Fruit fly (Drosophila melanogaster) whole organism, embryonic: ENCODE data around the gene CG14659.
A peak's percentile ranks its signal among the peaks of the same experiment; 100 is the strongest.

Experiments
- Aef1 ChIP-seq: fragments of 200-800 bp; sonication (Bioruptor generic); IDR thresholded peaks from 3 replicates; pipeline ENCODE4 v1.3.6; 2022; ENCODE audit warnings: missing biosample characterization, missing genetic modification characterization
- CG10147 ChIP-seq: fragments of 200-800 bp; sonication (Bioruptor generic); optimal IDR thresholded peaks from 2 replicates; lab custom pipeline; 2019; ENCODE audit warnings: missing biosample characterization, mild to moderate bottlenecking, missing genetic modification characterization, moderate library complexity
- CG10979 ChIP-seq: fragments of 200-800 bp; sonication (Bioruptor generic); optimal IDR thresholded peaks from 2 replicates; lab custom pipeline; 2018; ENCODE audit warnings: missing biosample characterization, mild to moderate bottlenecking, missing genetic modification characterization, moderate library complexity
- CG11085 ChIP-seq: fragments of 200-800 bp; sonication (Bioruptor generic); IDR thresholded peaks from 2 replicates; pipeline ENCODE4 v1.3.6; 2022; ENCODE audit warnings: missing biosample characterization, missing genetic modification characterization
- CG11504 ChIP-seq: fragments of 200-800 bp; sonication (Bioruptor generic); optimal IDR thresholded peaks from 3 replicates; lab custom pipeline; 2019; ENCODE audit warnings: missing biosample characterization, mild to moderate bottlenecking, missing genetic modification characterization, moderate library complexity
- CG12659 ChIP-seq: fragments of 200-800 bp; sonication (Bioruptor generic); optimal IDR thresholded peaks from 3 replicates; lab custom pipeline; 2017; ENCODE audit warnings: mild to moderate bottlenecking, missing biosample characterization, missing genetic modification reagents, missing genetic modification characterization
- CG13296 ChIP-seq: fragments of 200-800 bp; sonication (Bioruptor generic); optimal IDR thresholded peaks from 3 replicates; lab custom pipeline; 2018; ENCODE audit warnings: missing biosample characterization, mild to moderate bottlenecking, missing genetic modification characterization
- CG14050 ChIP-seq: fragments of 200-800 bp; sonication (Bioruptor generic); IDR thresholded peaks from 3 replicates; pipeline ENCODE4 v1.3.6; 2022; ENCODE audit warnings: missing biosample characterization, missing genetic modification characterization
- CG14667 ChIP-seq: fragments of 200-800 bp; sonication (Bioruptor generic); IDR thresholded peaks from 2 replicates; pipeline ENCODE4 v1.3.6; 2022; ENCODE audit warnings: missing biosample characterization, missing genetic modification characterization
- CG18262 ChIP-seq: fragments of 200-800 bp; optimal IDR thresholded peaks from 3 replicates; lab custom pipeline; 2019; ENCODE audit warnings: missing biosample characterization, mild to moderate bottlenecking, missing genetic modification characterization, moderate library complexity
- CG2120 ChIP-seq: fragments of 200-800 bp; sonication (Bioruptor generic); optimal IDR thresholded peaks from 3 replicates; lab custom pipeline; 2016; ENCODE audit warnings: missing biosample characterization, missing genetic modification characterization
- CG30020 ChIP-seq: fragments of 200-800 bp; optimal IDR thresholded peaks from 2 replicates; lab custom pipeline; 2019; ENCODE audit warnings: missing biosample characterization, mild to moderate bottlenecking, missing genetic modification characterization, moderate library complexity
- CG32532 ChIP-seq: fragments of 200-800 bp; sonication (Bioruptor generic); IDR thresholded peaks from 2 replicates; pipeline ENCODE4 v1.3.6; 2022; ENCODE audit warnings: missing biosample characterization, missing genetic modification characterization
- CG34224 ChIP-seq: fragments of 200-800 bp; sonication (Bioruptor generic); IDR thresholded peaks from 3 replicates; pipeline ENCODE4 v1.3.6; 2022; ENCODE audit warnings: missing biosample characterization, missing genetic modification characterization; ENCODE audit not compliant: partially characterized antibody
- CG34376 ChIP-seq: fragments of 200-800 bp; sonication (Bioruptor generic); optimal IDR thresholded peaks from 2 replicates; lab custom pipeline; 2018; ENCODE audit warnings: missing biosample characterization, mild to moderate bottlenecking, missing genetic modification characterization
- CG3847 ChIP-seq: fragments of 200-800 bp; sonication (Bioruptor generic); IDR thresholded peaks from 2 replicates; pipeline ENCODE4 v1.3.6; 2022; ENCODE audit warnings: missing biosample characterization, missing genetic modification characterization
- CG4617 ChIP-seq: fragments of 200-800 bp; sonication (Bioruptor generic); optimal IDR thresholded peaks from 3 replicates; lab custom pipeline; 2016; ENCODE audit warnings: missing biosample characterization, missing genetic modification characterization, borderline replicate concordance
- CG9609 ChIP-seq: fragments of 200-800 bp; sonication (Bioruptor generic); optimal IDR thresholded peaks from 3 replicates; lab custom pipeline; 2016; ENCODE audit warnings: missing biosample characterization, missing genetic modification characterization
- CG9797 ChIP-seq: fragments of 200-800 bp; sonication (Bioruptor generic); optimal IDR thresholded peaks from 3 replicates; lab custom pipeline; 2018; ENCODE audit warnings: missing biosample characterization, mild to moderate bottlenecking, missing genetic modification characterization
- CG9817 ChIP-seq: fragments of 200-800 bp; sonication (Bioruptor generic); optimal IDR thresholded peaks from 2 replicates; lab custom pipeline; 2018; ENCODE audit warnings: missing biosample characterization, mild to moderate bottlenecking, missing genetic modification characterization, moderate library complexity
- CkIIα-i1 ChIP-seq: fragments of 200-800 bp; sonication (Bioruptor generic); IDR thresholded peaks from 2 replicates; pipeline ENCODE4 v1.3.6; 2022; ENCODE audit warnings: missing biosample characterization, missing genetic modification characterization
- Dll ChIP-seq: fragments of 200-800 bp; sonication (Bioruptor generic); IDR thresholded peaks from 4 replicates; pipeline ENCODE4 v1.3.6; 2022; ENCODE audit warnings: missing biosample characterization, missing genetic modification characterization; ENCODE audit not compliant: partially characterized antibody
- Elba2 ChIP-seq: fragments of 200-800 bp; sonication (Bioruptor generic); optimal IDR thresholded peaks from 3 replicates; lab custom pipeline; 2016; ENCODE audit warnings: missing biosample characterization, missing genetic modification characterization
- HHEX ChIP-seq: fragments of 200-800 bp; sonication (Bioruptor generic); optimal IDR thresholded peaks from 3 replicates; lab custom pipeline; 2017; ENCODE audit warnings: missing biosample characterization, mild to moderate bottlenecking, missing genetic modification characterization, missing genetic modification reagents
- Kr ChIP-seq: fragments of 200-800 bp; sonication (Bioruptor generic); optimal IDR thresholded peaks from 2 replicates; lab custom pipeline; 2017; ENCODE audit warnings: missing biosample characterization, mild to moderate bottlenecking, missing genetic modification characterization
- Med ChIP-seq: fragments of 200-800 bp; sonication (Bioruptor generic); peaks from one replicate; lab custom pipeline; 2016; ENCODE audit warnings: missing biosample characterization, missing genetic modification characterization, mild to moderate bottlenecking, inconsistent platforms, moderate library complexity
- NFAT ChIP-seq: fragments of 200-800 bp; sonication (Bioruptor generic); IDR thresholded peaks from 2 replicates; pipeline ENCODE4 v1.3.6; 2022; ENCODE audit warnings: missing biosample characterization, missing genetic modification characterization
- Opbp ChIP-seq: fragments of 200-800 bp; sonication (Bioruptor generic); IDR thresholded peaks from 3 replicates; pipeline ENCODE4 v1.3.6; 2022; ENCODE audit warnings: missing biosample characterization, missing genetic modification characterization; ENCODE audit not compliant: partially characterized antibody
- Ssrp ChIP-seq: fragments of 200-800 bp; sonication (Bioruptor generic); optimal IDR thresholded peaks from 2 replicates; lab custom pipeline; 2018; ENCODE audit warnings: missing biosample characterization, mild to moderate bottlenecking, missing genetic modification characterization, moderate library complexity
- Usf ChIP-seq: fragments of 200-800 bp; sonication (Bioruptor generic); optimal IDR thresholded peaks from 2 replicates; lab custom pipeline; 2017; ENCODE audit warnings: missing genotype, missing biosample characterization, missing genetic modification characterization
- bowl ChIP-seq: fragments of 200-800 bp; sonication (Bioruptor generic); IDR thresholded peaks from 2 replicates; pipeline ENCODE4 v1.3.6; 2022; ENCODE audit warnings: missing biosample characterization, missing genetic modification characterization
- cad ChIP-seq: fragments of >200 bp; optimal IDR thresholded peaks from 2 replicates; lab custom pipeline; 2017; ENCODE audit warnings: missing biosample characterization, missing genetic modification characterization
- cas ChIP-seq: fragments of 200-800 bp; sonication (Bioruptor generic); IDR thresholded peaks from 2 replicates; pipeline ENCODE4 v1.3.6; 2022; ENCODE audit warnings: missing biosample characterization, missing genetic modification characterization
- da ChIP-seq: fragments of 200-800 bp; sonication (Bioruptor generic); optimal IDR thresholded peaks from 2 replicates; lab custom pipeline; 2016; ENCODE audit warnings: missing biosample characterization, missing genetic modification characterization
- dmrt99B ChIP-seq: fragments of 200-800 bp; sonication (Bioruptor generic); optimal IDR thresholded peaks from 2 replicates; lab custom pipeline; 2018; ENCODE audit warnings: missing biosample characterization, mild to moderate bottlenecking, missing genetic modification characterization, moderate library complexity
- dysf ChIP-seq: fragments of 200-800 bp; sonication (Bioruptor generic); IDR thresholded peaks from 3 replicates; pipeline ENCODE4 v1.3.6; 2022; ENCODE audit warnings: missing biosample characterization, missing genetic modification characterization
- ems ChIP-seq: fragments of 200-800 bp; sonication (Bioruptor generic); optimal IDR thresholded peaks from 3 replicates; lab custom pipeline; 2016; ENCODE audit warnings: missing biosample characterization, missing genetic modification characterization
- hkb ChIP-seq, 2 experiments: fragments of 200-800 bp in 1 of 2; fragments of >200 bp in 1 of 2; sonication (Bioruptor generic) in 1 of 2; IDR thresholded peaks in 1 of 2; optimal IDR thresholded peaks in 1 of 2; 2 replicates each; pipeline versions ENCODE4 v1.3.6 to Lab custom; 2017 to 2022; ENCODE audit warnings: missing biosample characterization in 1 of 2, missing genetic modification characterization in 1 of 2
- hth ChIP-seq: fragments of >200 bp; optimal IDR thresholded peaks from 2 replicates; lab custom pipeline; 2017; ENCODE audit warnings: inconsistent platforms
- klu ChIP-seq: fragments of 200-800 bp; sonication (Bioruptor generic); IDR thresholded peaks from 2 replicates; pipeline ENCODE4 v1.3.6; 2022; ENCODE audit warnings: missing biosample characterization, missing genetic modification characterization
- knrl ChIP-seq: fragments of 200-800 bp; sonication (Bioruptor generic); IDR thresholded peaks from 3 replicates; pipeline ENCODE4 v1.3.6; 2022; ENCODE audit warnings: missing biosample characterization, missing genetic modification characterization; ENCODE audit not compliant: partially characterized antibody
- nerfin-2 ChIP-seq: fragments of 200-800 bp; sonication (Bioruptor generic); IDR thresholded peaks from 2 replicates; pipeline ENCODE4 v1.3.6; 2022; ENCODE audit warnings: missing biosample characterization, missing genetic modification characterization; ENCODE audit not compliant: partially characterized antibody
- pfk ChIP-seq: fragments of 200-800 bp; sonication (Bioruptor generic); optimal IDR thresholded peaks from 2 replicates; lab custom pipeline; 2018; ENCODE audit warnings: missing biosample characterization, mild to moderate bottlenecking, missing genetic modification characterization, moderate library complexity
- schlank ChIP-seq: fragments of 200-800 bp; sonication (Bioruptor generic); optimal IDR thresholded peaks from 2 replicates; lab custom pipeline; 2018; ENCODE audit warnings: missing biosample characterization, mild to moderate bottlenecking, missing genetic modification characterization
- sisA ChIP-seq: fragments of 200-800 bp; sonication (Bioruptor generic); IDR thresholded peaks from 2 replicates; pipeline ENCODE4 v1.3.6; 2022; ENCODE audit warnings: missing biosample characterization, missing genetic modification characterization
- sna ChIP-seq: fragments of 200-800 bp; sonication (Bioruptor generic); IDR thresholded peaks from 2 replicates; pipeline ENCODE4 v1.3.6; 2022; ENCODE audit warnings: missing biosample characterization, missing genetic modification characterization; ENCODE audit not compliant: partially characterized antibody
- ssp ChIP-seq: fragments of 200-800 bp; sonication (Bioruptor generic); IDR thresholded peaks from 2 replicates; pipeline ENCODE4 v1.3.6; 2022; ENCODE audit warnings: missing biosample characterization, missing genetic modification characterization
- wdn ChIP-seq: fragments of 200-800 bp; sonication (Bioruptor generic); IDR thresholded peaks from 2 replicates; pipeline ENCODE4 v1.3.6; 2022; ENCODE audit warnings: missing biosample characterization, missing genetic modification characterization
- wor ChIP-seq: fragments of 200-800 bp; sonication (Bioruptor generic); IDR thresholded peaks from 2 replicates; pipeline ENCODE4 v1.3.6; 2022; ENCODE audit warnings: missing biosample characterization, missing genetic modification characterization

Gene CG14659

dm6 chr3R:4811936-4812534 is 19.1 kb downstream of the CG14659 start, which contains the start of the genes Hus1-like and ctrip (continued):
- no peak for TF ChIP-seq hkb (optimal IDR thresholded peaks at IDR 0.05; lab: Kevin White, UChicago)
- TF ChIP-seq hkb (GFP tag; IDR thresholded peaks at IDR 0.05; lab: Robert Waterston, UW): peak; percentile 23; the same call in 1 of the 2 replicates
- TF ChIP-seq CG2120 (GFP tag; lab: Kevin White, UChicago): no peak
- no peak for TF ChIP-seq CG14667 (GFP tag; lab: Robert Waterston, UW)
- no peak for TF ChIP-seq da (GFP tag; lab: Kevin White, UChicago)
- peak; percentile 1 for TF ChIP-seq CG10979
- TF ChIP-seq CG14050 (GFP tag; lab: Robert Waterston, UW): no peak
- TF ChIP-seq Dll (GFP tag; lab: Robert Waterston, UW): peak; percentile 61; the same call in 2 of the 4 replicates
- no peak for TF ChIP-seq klu (GFP tag; lab: Robert Waterston, UW)
- TF ChIP-seq Kr (GFP tag; lab: Kevin White, UChicago): no peak
- peak; percentile 51 for TF ChIP-seq nerfin-2
- TF ChIP-seq CG11085: no peak
- TF ChIP-seq schlank (tag; lab: Kevin White, UChicago): no peak
- TF ChIP-seq CG18262 (tag; lab: Kevin White, UChicago): no peak
- 0 out of 3 replicates have a peak, but pooled peaks have one; percentile 21 for TF ChIP-seq Aef1 (GFP tag; lab: Robert Waterston, UW)
- no peak for TF ChIP-seq CG9609 (GFP tag; lab: Kevin White, UChicago)
- TF ChIP-seq Ssrp (tag; lab: Kevin White, UChicago): no peak
- TF ChIP-seq Med (GFP tag; lab: Kevin White, UChicago): peak; percentile 86
- peak; percentile 87 for TF ChIP-seq CG12659 (GFP tag; lab: Kevin White, UChicago)
- peak; percentile 40 for TF ChIP-seq CG4617 (GFP tag; lab: Kevin White, UChicago)
- no peak for TF ChIP-seq CkIIα-i1 (GFP tag; lab: Robert Waterston, UW)
- TF ChIP-seq ems (GFP tag; lab: Kevin White, UChicago): no peak
- no peak for TF ChIP-seq wdn (GFP tag; lab: Robert Waterston, UW)
- TF ChIP-seq wor (GFP tag; lab: Robert Waterston, UW): no peak
- TF ChIP-seq HHEX: no peak
- peak; percentile 4 for TF ChIP-seq dmrt99B
- no peak for TF ChIP-seq sna (GFP tag; lab: Robert Waterston, UW)
- no peak for TF ChIP-seq Usf
- TF ChIP-seq CG3847 (GFP tag; lab: Robert Waterston, UW): 0 out of 2 replicates have a peak, but pooled peaks have one; percentile 16
- peak; percentile 36 for TF ChIP-seq CG34376 (GFP tag; lab: Kevin White, UChicago)
- TF ChIP-seq sisA (GFP tag; lab: Robert Waterston, UW): no peak
- peak; percentile 69 for TF ChIP-seq CG9797 (GFP tag; lab: Kevin White, UChicago)
- peak; percentile 31 for TF ChIP-seq CG13296 (GFP tag; lab: Kevin White, UChicago)
- TF ChIP-seq CG30020 (tag; lab: Kevin White, UChicago): peak; percentile 95
- peak; percentile 37 for TF ChIP-seq pfk (GFP tag; lab: Kevin White, UChicago)
- peak; percentile 28; the same call in 1 of the 2 replicates for TF ChIP-seq CG32532 (GFP tag; lab: Robert Waterston, UW)
- TF ChIP-seq Elba2 (GFP tag; lab: Kevin White, UChicago): peak; percentile 74
- peak; percentile 54 for TF ChIP-seq CG34224
- TF ChIP-seq cas (GFP tag; lab: Robert Waterston, UW): no peak
- peak; percentile 44 for TF ChIP-seq CG9817 (tag; lab: Kevin White, UChicago)
- TF ChIP-seq cad (GFP tag; lab: Kevin White, UChicago): no peak
- TF ChIP-seq knrl (GFP tag; lab: Robert Waterston, UW): peak; percentile 40; the same call in 1 of the 3 replicates
- peak; percentile 65; the same call in 1 of the 3 replicates for TF ChIP-seq Opbp (GFP tag; lab: Robert Waterston, UW)
- peak; percentile 95 for TF ChIP-seq ssp (GFP tag; lab: Robert Waterston, UW)
- no peak for TF ChIP-seq CG11504 (tag; lab: Kevin White, UChicago)
- peak; percentile 32; the same call in 1 of the 3 replicates for TF ChIP-seq dysf (GFP tag; lab: Robert Waterston, UW)
- TF ChIP-seq NFAT (GFP tag; lab: Robert Waterston, UW): 0 out of 2 replicates have a peak, but pooled peaks have one; percentile 28
- TF ChIP-seq bowl (GFP tag; lab: Robert Waterston, UW): no peak
- TF ChIP-seq hth (lab: Kevin White, UChicago): no peak
- no peak for TF ChIP-seq CG10147 (GFP tag; lab: Kevin White, UChicago)
